Worm (Caenorhabditis elegans) whole organism, L4 larva: ENCODE data around the gene tceb-3.

Experiments used
- aha-1 ChIP-seq: fragments of 150-350 bp; peaks from one replicate; lab custom pipeline; 2014; ENCODE audit warnings: missing biosample characterization, missing genetic modification characterization
- aly-2 ChIP-seq: sonication (generic microtip); optimal IDR thresholded peaks from 2 replicates; lab custom pipeline; 2018; ENCODE audit warnings: missing biosample characterization, missing genetic modification characterization
- ama-1 ChIP-seq: fragments of 150-350 bp; optimal IDR thresholded peaks from 2 replicates; lab custom pipeline; 2014; ENCODE audit warnings: inconsistent platforms, mixed read lengths
- dmd-9 ChIP-seq: fragments of 200-800 bp; sonication (Bioruptor generic); IDR thresholded peaks from 2 replicates; pipeline ENCODE4 v1.3.6; 2022; ENCODE audit warnings: missing genetic modification reagents, missing genetic modification characterization, missing compliant biosample characterization
- lin-1 ChIP-seq: fragments of 200-800 bp; sonication (Bioruptor generic); IDR thresholded peaks from 2 replicates; pipeline ENCODE4 v1.3.6; 2022; ENCODE audit warnings: missing genetic modification reagents, missing genetic modification characterization, missing compliant biosample characterization
- lin-13 ChIP-seq: fragments of 150-350 bp; optimal IDR thresholded peaks from 2 replicates; lab custom pipeline; 2014; ENCODE audit warnings: missing biosample characterization, missing genetic modification reagents, missing genetic modification characterization
- nhr-11 ChIP-seq: fragments of 150-350 bp; optimal IDR thresholded peaks from 2 replicates; lab custom pipeline; 2014; ENCODE audit warnings: missing biosample characterization, missing genetic modification characterization
- pqm-1 ChIP-seq: sonication (generic microtip); optimal IDR thresholded peaks from 2 replicates; lab custom pipeline; 2017; ENCODE audit warnings: missing biosample characterization, missing genetic modification characterization
- rbr-2 ChIP-seq: sonication (generic microtip); optimal IDR thresholded peaks from 2 replicates; lab custom pipeline; 2016; ENCODE audit warnings: missing genotype, missing genetic modification characterization, missing compliant biosample characterization
- zag-1 ChIP-seq: fragments of 150-350 bp; optimal IDR thresholded peaks from 2 replicates; lab custom pipeline; 2014; ENCODE audit warnings: missing biosample characterization, missing genetic modification characterization
- ztf-11 ChIP-seq: fragments of 150-350 bp; optimal IDR thresholded peaks from 2 replicates; lab custom pipeline; 2014; ENCODE audit warnings: missing biosample characterization, missing genetic modification characterization

DNA sequence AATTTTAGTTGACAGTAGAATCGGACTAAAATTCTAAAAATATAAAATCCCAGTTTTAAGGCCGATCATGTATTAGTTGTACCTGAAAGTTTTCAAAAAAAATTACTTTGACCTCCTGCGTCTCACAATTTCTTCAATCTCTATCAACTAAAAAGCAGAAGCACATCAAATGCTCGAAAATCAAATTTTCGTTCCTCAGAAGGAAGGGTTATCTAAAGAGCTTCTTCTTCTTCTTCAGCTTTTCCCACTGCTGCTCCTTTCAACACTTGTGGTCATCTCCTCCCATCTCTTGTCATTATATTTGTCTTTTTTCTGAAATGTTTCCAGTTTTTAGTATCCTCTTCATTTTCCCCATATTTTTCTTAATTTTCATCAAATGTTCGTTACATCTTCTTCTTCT, 17.5 kb upstream of the tceb-3 start:
- TF ChIP-seq rbr-2 (tag; lab: Kevin White, UChicago) (no peak), aly-2 (tag; lab: Kevin White, UChicago) (no peak), zag-1 (tag; lab: Kevin White, UChicago) (no peak), lin-13 (GFP tag; lab: Kevin White, UChicago) (no peak), dmd-9 (no peak), nhr-11 (tag; lab: Kevin White, UChicago) (no peak), aha-1 (tag; lab: Kevin White, UChicago) (no peak), ztf-11 (tag; lab: Kevin White, UChicago) (no peak), ama-1 (no peak), lin-1 (GFP tag; lab: Robert Waterston, UW) (no peak), pqm-1 (tag; lab: Kevin White, UChicago) (no peak)
